Fruit fly (Drosophila melanogaster) whole organism, pupa: ENCODE results near the gene CG1607.

ENCODE experiments used
- CG10348 ChIP-seq: fragments of 200-800 bp; sonication (Bioruptor generic); IDR thresholded peaks from 2 replicates; pipeline ENCODE4 v1.3.6; 2022; ENCODE audit warnings: missing biosample characterization, missing genetic modification characterization
- CG12605 ChIP-seq: fragments of 200-800 bp; sonication (Bioruptor generic); IDR thresholded peaks from 2 replicates; pipeline ENCODE4 v1.3.6; 2022; ENCODE audit warnings: missing biosample characterization, missing genetic modification characterization
- CG13204 ChIP-seq: fragments of 200-800 bp; sonication (Bioruptor generic); optimal IDR thresholded peaks from 2 replicates; lab custom pipeline; 2018; ENCODE audit warnings: missing biosample characterization, mild to moderate bottlenecking, missing genetic modification characterization, moderate library complexity
- CG14655 ChIP-seq: fragments of 200-800 bp; sonication (Bioruptor generic); optimal IDR thresholded peaks from 3 replicates; lab custom pipeline; 2017; ENCODE audit warnings: mild to moderate bottlenecking, missing biosample characterization, missing genetic modification reagents, missing genetic modification characterization
- CG15710 ChIP-seq: fragments of 200-800 bp; sonication (Bioruptor generic); optimal IDR thresholded peaks from 2 replicates; lab custom pipeline; 2018; ENCODE audit warnings: missing biosample characterization, mild to moderate bottlenecking, missing genetic modification characterization, moderate library complexity
- CG17806 ChIP-seq: fragments of 200-800 bp; sonication (Bioruptor generic); optimal IDR thresholded peaks from 2 replicates; lab custom pipeline; 2018; ENCODE audit warnings: missing biosample characterization, mild to moderate bottlenecking, missing genetic modification characterization, moderate library complexity
- CG32121 ChIP-seq: fragments of 200-800 bp; sonication (Bioruptor generic); IDR thresholded peaks from 2 replicates; pipeline ENCODE4 v1.3.6; 2022; ENCODE audit warnings: missing biosample characterization, missing genetic modification characterization
- CG34367 ChIP-seq: fragments of 200-800 bp; sonication (Bioruptor generic); optimal IDR thresholded peaks from 2 replicates; lab custom pipeline; 2018; ENCODE audit warnings: missing biosample characterization, mild to moderate bottlenecking, missing genetic modification characterization
- CG4496 ChIP-seq: fragments of 200-800 bp; sonication (Bioruptor generic); IDR thresholded peaks from 3 replicates; pipeline ENCODE4 v1.3.6; 2022; ENCODE audit warnings: missing biosample characterization, missing genetic modification characterization
- CG8159 ChIP-seq: fragments of 200-800 bp; sonication (Bioruptor generic); optimal IDR thresholded peaks from 3 replicates; lab custom pipeline; 2018; ENCODE audit warnings: missing biosample characterization, mild to moderate bottlenecking, missing genetic modification characterization, moderate library complexity
- CG8301 ChIP-seq: fragments of 200-800 bp; sonication (Bioruptor generic); optimal IDR thresholded peaks from 2 replicates; lab custom pipeline; 2018; ENCODE audit warnings: missing biosample characterization, mild to moderate bottlenecking, missing genetic modification characterization
- CG9948 ChIP-seq: fragments of 200-800 bp; sonication (Bioruptor generic); optimal IDR thresholded peaks from 2 replicates; lab custom pipeline; 2018; ENCODE audit warnings: missing biosample characterization, mild to moderate bottlenecking, missing genetic modification characterization, moderate library complexity
- D1 ChIP-seq: fragments of 200-800 bp; sonication (Bioruptor generic); optimal IDR thresholded peaks from 2 replicates; lab custom pipeline; 2018; ENCODE audit warnings: missing biosample characterization, mild to moderate bottlenecking, missing genetic modification characterization, moderate library complexity
- EcR ChIP-seq: fragments of 200-800 bp; sonication (Bioruptor generic); optimal IDR thresholded peaks from 3 replicates; lab custom pipeline; 2019; ENCODE audit warnings: missing biosample characterization, missing genetic modification characterization, mild to moderate bottlenecking, moderate library complexity, missing genetic modification reagents
- Ets98B ChIP-seq: fragments of 200-800 bp; sonication (Bioruptor generic); IDR thresholded peaks from 2 replicates; pipeline ENCODE4 v1.3.6; 2022; ENCODE audit warnings: missing biosample characterization, missing genetic modification characterization
- Pif1A ChIP-seq: fragments of 200-800 bp; sonication (Bioruptor generic); optimal IDR thresholded peaks from 3 replicates; lab custom pipeline; 2016; ENCODE audit warnings: missing biosample characterization, missing genetic modification characterization
- Pif1B ChIP-seq: fragments of 200-800 bp; sonication (Bioruptor generic); optimal IDR thresholded peaks from 3 replicates; lab custom pipeline; 2016; ENCODE audit warnings: missing biosample characterization, missing genetic modification characterization
- Snoo ChIP-seq: fragments of 200-800 bp; sonication (Bioruptor generic); optimal IDR thresholded peaks from 3 replicates; lab custom pipeline; 2017; ENCODE audit warnings: missing biosample characterization, mild to moderate bottlenecking, missing genetic modification characterization, inconsistent platforms
- fd96Ca ChIP-seq: fragments of 200-800 bp; sonication (Bioruptor generic); IDR thresholded peaks from 3 replicates; pipeline ENCODE4 v1.3.6; 2022; ENCODE audit warnings: missing biosample characterization, missing genetic modification characterization
- gl ChIP-seq: fragments of 200-800 bp; sonication (Bioruptor generic); optimal IDR thresholded peaks from 2 replicates; lab custom pipeline; 2018; ENCODE audit warnings: missing biosample characterization, mild to moderate bottlenecking, missing genetic modification characterization
- rn ChIP-seq: fragments of 200-800 bp; sonication (Bioruptor generic); IDR thresholded peaks from 2 replicates; pipeline ENCODE4 v1.3.6; 2022; ENCODE audit warnings: missing biosample characterization, missing genetic modification characterization

CG1607 gene

dm6 chr3R:31346657-31347056 is 35.3 kb upstream of the CG1607 start:
- TF ChIP-seq CG15710 (tag; lab: Kevin White, UChicago) (peak; percentile 5), CG12605 (no peak), EcR (GFP tag; lab: Kevin White, UChicago) (no peak), CG8301 (tag; lab: Kevin White, UChicago) (peak; percentile 46), D1 (no peak), Pif1B (GFP tag; lab: Kevin White, UChicago) (peak; percentile 49), Pif1A (GFP tag; lab: Kevin White, UChicago) (peak; percentile 30), CG17806 (tag; lab: Kevin White, UChicago) (peak; percentile 3), CG14655 (GFP tag; lab: Kevin White, UChicago) (peak; percentile 62), Snoo (tag; lab: Kevin White, UChicago) (no peak), CG9948 (peak; percentile 49), CG8159 (peak; percentile 47)

dm6 chr3R:31363615-31364014 is 18.3 kb upstream of the CG1607 start:
- TF ChIP-seq gl (tag; lab: Kevin White, UChicago), result no peak
- no peak for TF ChIP-seq Ets98B
- no peak for TF ChIP-seq CG17806 (tag; lab: Kevin White, UChicago)
- no peak for TF ChIP-seq CG8301 (tag; lab: Kevin White, UChicago)
- TF ChIP-seq D1, result no peak
- TF ChIP-seq Snoo (tag; lab: Kevin White, UChicago), result no peak
- TF ChIP-seq EcR (GFP tag; lab: Kevin White, UChicago), result no peak
- no peak for TF ChIP-seq CG32121 (GFP tag; lab: Robert Waterston, UW)
- no peak for TF ChIP-seq rn (GFP tag; lab: Robert Waterston, UW)
- no peak for TF ChIP-seq Pif1A (GFP tag; lab: Kevin White, UChicago)
- TF ChIP-seq CG34367 (tag; lab: Kevin White, UChicago), result no peak
- TF ChIP-seq CG9948, result no peak
- TF ChIP-seq fd96Ca (GFP tag; lab: Robert Waterston, UW), result no peak
- no peak for TF ChIP-seq CG13204 (GFP tag; lab: Kevin White, UChicago)
- TF ChIP-seq CG4496 (GFP tag; lab: Robert Waterston, UW), result no peak
- TF ChIP-seq CG8159, result no peak
- TF ChIP-seq CG15710 (tag; lab: Kevin White, UChicago), result no peak
- TF ChIP-seq Pif1B (GFP tag; lab: Kevin White, UChicago), result no peak
- TF ChIP-seq CG14655 (GFP tag; lab: Kevin White, UChicago), result no peak

dm6 chr3R:31369054-31369453 is 12.9 kb upstream of the CG1607 start:
- TF ChIP-seq CG14655 (GFP tag; lab: Kevin White, UChicago) (no peak), Snoo (tag; lab: Kevin White, UChicago) (no peak), D1 (no peak), CG17806 (tag; lab: Kevin White, UChicago) (no peak), CG8159 (no peak), Ets98B (no peak), CG4496 (GFP tag; lab: Robert Waterston, UW) (no peak), CG13204 (GFP tag; lab: Kevin White, UChicago) (no peak), CG12605 (no peak)

- TF ChIP-seq CG8159 (no peak), CG9948 (no peak), CG4496 (GFP tag; lab: Robert Waterston, UW) (no peak), Snoo (tag; lab: Kevin White, UChicago) (no peak), CG8301 (tag; lab: Kevin White, UChicago) (no peak), Pif1A (GFP tag; lab: Kevin White, UChicago) (no peak), CG13204 (GFP tag; lab: Kevin White, UChicago) (no peak), fd96Ca (GFP tag; lab: Robert Waterston, UW) (no peak), D1 (no peak), CG15710 (tag; lab: Kevin White, UChicago) (no peak), CG14655 (GFP tag; lab: Kevin White, UChicago) (no peak)
Measured at dm6 chr3R:31370204-31370603, 11.7 kb upstream of the CG1607 start.

- TF ChIP-seq CG4496 (GFP tag; lab: Robert Waterston, UW) (no peak), Pif1B (GFP tag; lab: Kevin White, UChicago) (no peak), Snoo (tag; lab: Kevin White, UChicago) (no peak), EcR (GFP tag; lab: Kevin White, UChicago) (no peak), rn (GFP tag; lab: Robert Waterston, UW) (no peak), CG10348 (no peak)
Measured at dm6 chr3R:31372127-31372526, 9.8 kb upstream of the CG1607 start, which contains the start of gene gskt. TSS of gene gskt (plus strand) at chr3R:31372427.

dm6 chr3R:31380489-31380888 is 1.4 kb upstream of the CG1607 start:
- TF ChIP-seq CG4496 (GFP tag; lab: Robert Waterston, UW) (no peak), CG17806 (tag; lab: Kevin White, UChicago) (no peak), EcR (GFP tag; lab: Kevin White, UChicago) (no peak), CG10348 (no peak), CG13204 (GFP tag; lab: Kevin White, UChicago) (no peak), CG34367 (tag; lab: Kevin White, UChicago) (no peak), Ets98B (no peak), CG8301 (tag; lab: Kevin White, UChicago) (no peak), CG14655 (GFP tag; lab: Kevin White, UChicago) (no peak), CG8159 (no peak), CG9948 (no peak), gl (tag; lab: Kevin White, UChicago) (no peak), CG12605 (no peak), rn (GFP tag; lab: Robert Waterston, UW) (no peak)
